Worm (Caenorhabditis elegans): Measurements from ENCODE around the gene fmil-1.
A peak's percentile ranks its signal among the peaks of the same experiment; 100 is the strongest.

The fmil-1 gene

ce11 chrIV:3698201-3698600 lies 29.7 kb upstream of the fmil-1 start, which contains the start of gene Y37E11AL.2:
Y37E11AL.2 (plus strand) TSS chrIV:3698501.
- TF ChIP-seq ceh-34 (tag; optimal IDR thresholded peaks at IDR 0.05) (no peak), T23F11.4 (GFP tag; optimal IDR thresholded peaks at IDR 0.05) (no peak), pha-2 (tag; optimal IDR thresholded peaks at IDR 0.05) (no peak), pqm-1 (tag; optimal IDR thresholded peaks at IDR 0.05) (no peak), sdc-2 (tag; optimal IDR thresholded peaks at IDR 0.05) (no peak), ztf-16 (tag; optimal IDR thresholded peaks at IDR 0.05) (no peak), fkh-6 (tag; optimal IDR thresholded peaks at IDR 0.05) (no peak), ceh-14 (tag; optimal IDR thresholded peaks at IDR 0.05) (no peak), nfya-1 (tag; optimal IDR thresholded peaks at IDR 0.05) (no peak), syd-9 (tag; optimal IDR thresholded peaks at IDR 0.05) (no peak), hlh-13 (GFP tag; optimal IDR thresholded peaks at IDR 0.05) (no peak), sox-2 (GFP tag; IDR thresholded peaks at IDR 0.05) (no peak), C08G9.2 (tag; optimal IDR thresholded peaks at IDR 0.05) (no peak), ahr-1 (tag; optimal IDR thresholded peaks at IDR 0.05) (no peak), ama-1 (optimal IDR thresholded peaks at IDR 0.05) (no peak), madf-2 (tag; optimal IDR thresholded peaks at IDR 0.05) (no peak)

ce11 chrIV:3694638-3695037 lies 26.1 kb upstream of the fmil-1 start, which contains the start of the genes taf-6.2 and Y37E11AL.3:
taf-6.2 (minus strand) TSS chrIV:3694733.
Y37E11AL.3 (plus strand) TSS chrIV:3694935.
- TF ChIP-seq lim-6 (tag; optimal IDR thresholded peaks at IDR 0.05) (no peak), ztf-16 (tag; optimal IDR thresholded peaks at IDR 0.05) (no peak), unc-42 (tag; optimal IDR thresholded peaks at IDR 0.05) (peak; percentile 33), ceh-48 (tag; optimal IDR thresholded peaks at IDR 0.05) (peak; percentile 54), ceh-34 (tag; optimal IDR thresholded peaks at IDR 0.05) (peak; percentile 4)

ce11 chrIV:3688050-3688449 lies 19.5 kb upstream of the fmil-1 start:
- TF ChIP-seq unc-3 (GFP tag; conservative IDR thresholded peaks at IDR 0.05) (no peak), unc-3 (tag; optimal IDR thresholded peaks at IDR 0.05) (no peak), ceh-9 (tag; optimal IDR thresholded peaks at IDR 0.05) (no peak), pag-3 (tag; optimal IDR thresholded peaks at IDR 0.05; ENCODE audit: borderline replicate concordance) (no peak), ttx-3 (tag; optimal IDR thresholded peaks at IDR 0.05) (no peak), fkh-6 (tag; optimal IDR thresholded peaks at IDR 0.05) (no peak), ceh-30 (tag; optimal IDR thresholded peaks at IDR 0.05) (no peak), nfya-1 (tag; optimal IDR thresholded peaks at IDR 0.05) (no peak), pat-9 (tag; optimal IDR thresholded peaks at IDR 0.05) (no peak), gmeb-2 (tag; optimal IDR thresholded peaks at IDR 0.05) (no peak), nhr-11 (tag; optimal IDR thresholded peaks at IDR 0.05) (no peak), ceh-24 (tag; optimal IDR thresholded peaks at IDR 0.05) (no peak), lin-11 (tag; optimal IDR thresholded peaks at IDR 0.05) (no peak), C08G9.2 (tag; optimal IDR thresholded peaks at IDR 0.05) (no peak), Y22D7AL.16 (tag; optimal IDR thresholded peaks at IDR 0.05) (no peak), ztf-16 (tag; optimal IDR thresholded peaks at IDR 0.05) (no peak), lim-6 (tag; optimal IDR thresholded peaks at IDR 0.05) (no peak), ceh-18 (tag; optimal IDR thresholded peaks at IDR 0.05) (no peak)

ce11 chrIV:3686765-3687164 lies 18.3 kb upstream of the fmil-1 start, which contains the start of gene map-1:
map-1 (minus strand) TSS chrIV:3686865.
- no peak for TF ChIP-seq ceh-22 (tag; optimal IDR thresholded peaks at IDR 0.05)
- no peak for TF ChIP-seq unc-3 (GFP tag; conservative IDR thresholded peaks at IDR 0.05)
- no peak for TF ChIP-seq unc-3 (tag; optimal IDR thresholded peaks at IDR 0.05)
- TF ChIP-seq ets-4 (tag; optimal IDR thresholded peaks at IDR 0.05) = no peak
- TF ChIP-seq ahr-1 (tag; optimal IDR thresholded peaks at IDR 0.05) = no peak
- TF ChIP-seq hlh-13 (GFP tag; optimal IDR thresholded peaks at IDR 0.05) = no peak
- no peak for TF ChIP-seq tbx-2 (tag; optimal IDR thresholded peaks at IDR 0.05)

ce11 chrIV:3686260-3686659 lies 17.8 kb upstream of the fmil-1 start:
- TF ChIP-seq hlh-15 (tag; optimal IDR thresholded peaks at IDR 0.05) (no peak), elt-4 (tag; optimal IDR thresholded peaks at IDR 0.05) (peak; percentile 32), ceh-24 (tag; optimal IDR thresholded peaks at IDR 0.05) (no peak), sdc-2 (tag; optimal IDR thresholded peaks at IDR 0.05) (peak; percentile 12), fkh-10 (GFP tag; optimal IDR thresholded peaks at IDR 0.05) (no peak), C38D4.7 (GFP tag; optimal IDR thresholded peaks at IDR 0.05) (no peak), hlh-8 (tag; optimal IDR thresholded peaks at IDR 0.05) (no peak), syd-9 (tag; optimal IDR thresholded peaks at IDR 0.05) (no peak), hlh-6 (tag; optimal IDR thresholded peaks at IDR 0.05) (peak; percentile 54), zip-5 (tag; optimal IDR thresholded peaks at IDR 0.05) (no peak)
